Fruit fly (Drosophila melanogaster): Measurements from ENCODE around the gene Vps24.
A peak's percentile ranks its signal among the peaks of the same experiment; 100 is the strongest.

Gene Vps24

dm6 chr3R:4281119-4281861, 29.5 kb downstream of the Vps24 start (continued):
- peak; percentile 53 for TF ChIP-seq abd-A (tag; optimal IDR thresholded peaks at IDR 0.05)
- TF ChIP-seq CG4424 (GFP tag; optimal IDR thresholded peaks at IDR 0.05) = no peak
- 0 out of 2 replicates have a peak, but pooled peaks have one; percentile 23 for TF ChIP-seq CG7372 (GFP tag; IDR thresholded peaks at IDR 0.05)
- no peak for TF ChIP-seq Nf-YA (GFP tag; IDR thresholded peaks at IDR 0.05)
- TF ChIP-seq CG12659 (GFP tag; optimal IDR thresholded peaks at IDR 0.05) = no peak
- no peak for TF ChIP-seq CG31224 (GFP tag; IDR thresholded peaks at IDR 0.05)
- TF ChIP-seq pros (GFP tag; optimal IDR thresholded peaks at IDR 0.05) = peak; percentile 34
- TF ChIP-seq sens (GFP tag) = peak; percentile 68
- peak; percentile 12; the same call in 1 of the 2 replicates for TF ChIP-seq crol (GFP tag; IDR thresholded peaks at IDR 0.05)
- TF ChIP-seq Med (GFP tag) = peak; percentile 63
- peak; percentile 4 for TF ChIP-seq CG34376 (GFP tag; optimal IDR thresholded peaks at IDR 0.05)
- TF ChIP-seq Hey (tag; optimal IDR thresholded peaks at IDR 0.05) = no peak
- TF ChIP-seq pfk (GFP tag; optimal IDR thresholded peaks at IDR 0.05) = peak; percentile 34
- 0 out of 2 replicates have a peak, but pooled peaks have one; percentile 17 for TF ChIP-seq CG9932 (GFP tag; IDR thresholded peaks at IDR 0.05)
- TF ChIP-seq CG18599 (GFP tag; optimal IDR thresholded peaks at IDR 0.05) = peak; percentile 32

DNA sequence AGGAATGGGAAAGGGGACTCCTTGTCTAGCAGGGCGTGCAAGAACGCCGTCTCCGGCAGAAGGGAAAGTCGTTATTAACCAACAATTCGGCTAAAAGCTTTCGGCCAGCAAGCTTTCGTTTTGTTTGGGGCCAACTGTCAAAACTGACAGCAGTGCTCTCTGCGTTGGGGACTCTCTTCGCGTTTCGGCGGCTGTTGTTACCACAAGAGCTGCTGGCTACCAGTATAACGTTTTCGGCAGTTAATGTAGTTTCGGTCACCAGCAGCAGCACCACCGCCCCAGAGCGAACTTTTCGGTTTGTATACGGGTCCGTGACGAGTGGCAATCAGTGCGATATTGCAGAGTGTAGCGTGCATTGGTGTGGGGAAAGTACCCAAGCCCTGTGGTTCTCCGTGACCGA, 30.7 kb downstream of the Vps24 start, which contains the start of gene cpx:
TSS of gene cpx (plus strand) at position 160 of the 400 bp plus-strand sequence.
- no peak for TF ChIP-seq CG17568 (GFP tag; optimal IDR thresholded peaks at IDR 0.05)
- TF ChIP-seq eyg (GFP tag; optimal IDR thresholded peaks at IDR 0.05) = no peak
- no peak for TF ChIP-seq ERR (GFP tag; optimal IDR thresholded peaks at IDR 0.05)
- no peak for TF ChIP-seq Hr51 (GFP tag; optimal IDR thresholded peaks at IDR 0.05)
- TF ChIP-seq amos (GFP tag; IDR thresholded peaks at IDR 0.05; ENCODE audit: partially characterized antibody) = no peak
- peak; percentile 8 for TF ChIP-seq pzg (GFP tag; optimal IDR thresholded peaks at IDR 0.05)
- no peak for TF ChIP-seq ab (GFP tag; optimal IDR thresholded peaks at IDR 0.05)
- no peak for TF ChIP-seq schlank (tag; optimal IDR thresholded peaks at IDR 0.05)
- no peak for TF ChIP-seq Stat92E (GFP tag; optimal IDR thresholded peaks at IDR 0.05)
- peak; percentile 4 for TF ChIP-seq lab (GFP tag; optimal IDR thresholded peaks at IDR 0.05)
- peak; percentile 46 for TF ChIP-seq abd-A (tag; optimal IDR thresholded peaks at IDR 0.05)
- TF ChIP-seq CG10543 (GFP tag; optimal IDR thresholded peaks at IDR 0.05) = peak; percentile 36
- peak; percentile 27; the same call in 1 of the 2 replicates for TF ChIP-seq Adf1 (GFP tag; IDR thresholded peaks at IDR 0.05)
- TF ChIP-seq CG2712 (tag; optimal IDR thresholded peaks at IDR 0.05) = no peak
- TF ChIP-seq CG14014 (GFP tag; IDR thresholded peaks at IDR 0.05) = no peak
- 0 out of 2 replicates have a peak, but pooled peaks have one; percentile 16 for TF ChIP-seq CG32532 (GFP tag; IDR thresholded peaks at IDR 0.05)
- TF ChIP-seq CG30020 (tag; optimal IDR thresholded peaks at IDR 0.05) = no peak
- no peak for TF ChIP-seq Gsc (GFP tag; IDR thresholded peaks at IDR 0.05)
- TF ChIP-seq Deaf1 (tag; optimal IDR thresholded peaks at IDR 0.05) = peak; percentile 83
- TF ChIP-seq CG13894 (tag; optimal IDR thresholded peaks at IDR 0.05) = peak; percentile 36
- peak; percentile 3 for TF ChIP-seq gcm (GFP tag; optimal IDR thresholded peaks at IDR 0.05)
- TF ChIP-seq Trl (optimal IDR thresholded peaks at IDR 0.05) = peak in 1 of 2 experiments; percentile 21
- no peak for TF ChIP-seq Trl (GFP tag; optimal IDR thresholded peaks at IDR 0.05)
- no peak for TF ChIP-seq Dek (tag; optimal IDR thresholded peaks at IDR 0.05)
- TF ChIP-seq seq (GFP tag; IDR thresholded peaks at IDR 0.05) = no peak
- no peak for TF ChIP-seq Sry-β (GFP tag; optimal IDR thresholded peaks at IDR 0.05)
- peak; percentile 51; the same call in 1 of the 3 replicates for TF ChIP-seq ci (GFP tag; IDR thresholded peaks at IDR 0.05)
- TF ChIP-seq Med (GFP tag) = peak; percentile 78
- TF ChIP-seq so (GFP tag; IDR thresholded peaks at IDR 0.05) = no peak
- no peak for TF ChIP-seq Rfx (GFP tag; IDR thresholded peaks at IDR 0.05)
